Worm (Caenorhabditis elegans) whole organism, L2 larva: ENCODE results near the gene marc-2.

Experiments used
- R02D3.7 ChIP-seq: fragments of 150-350 bp; optimal IDR thresholded peaks from 2 replicates; lab custom pipeline; 2014; ENCODE audit warnings: missing biosample characterization, missing genetic modification characterization
- mbf-1 ChIP-seq: sonication (generic microtip); optimal IDR thresholded peaks from 2 replicates; lab custom pipeline; 2017; ENCODE audit warnings: missing biosample characterization, missing genetic modification characterization
- nhr-23 ChIP-seq: fragments of 150-350 bp; optimal IDR thresholded peaks from 2 replicates; lab custom pipeline; 2014; ENCODE audit warnings: missing biosample characterization, missing genetic modification reagents, missing genetic modification characterization
- nhr-237 ChIP-seq: fragments of 150-350 bp; optimal IDR thresholded peaks from 2 replicates; lab custom pipeline; 2014; ENCODE audit warnings: missing biosample characterization, missing genetic modification characterization
- nhr-77 ChIP-seq: fragments of 150-350 bp; optimal IDR thresholded peaks from 2 replicates; lab custom pipeline; 2014; ENCODE audit warnings: missing biosample characterization, missing genetic modification characterization
- ztf-1 ChIP-seq: fragments of 200-800 bp; sonication (Bioruptor generic); conservative IDR thresholded peaks from 2 replicates; pipeline ENCODE4 v1.3.6; 2022; ENCODE audit warnings: missing genetic modification characterization, missing compliant biosample characterization
- ztf-11 ChIP-seq: sonication (generic microtip); optimal IDR thresholded peaks from 2 replicates; lab custom pipeline; 2017; ENCODE audit warnings: missing biosample characterization, missing genetic modification characterization

DNA sequence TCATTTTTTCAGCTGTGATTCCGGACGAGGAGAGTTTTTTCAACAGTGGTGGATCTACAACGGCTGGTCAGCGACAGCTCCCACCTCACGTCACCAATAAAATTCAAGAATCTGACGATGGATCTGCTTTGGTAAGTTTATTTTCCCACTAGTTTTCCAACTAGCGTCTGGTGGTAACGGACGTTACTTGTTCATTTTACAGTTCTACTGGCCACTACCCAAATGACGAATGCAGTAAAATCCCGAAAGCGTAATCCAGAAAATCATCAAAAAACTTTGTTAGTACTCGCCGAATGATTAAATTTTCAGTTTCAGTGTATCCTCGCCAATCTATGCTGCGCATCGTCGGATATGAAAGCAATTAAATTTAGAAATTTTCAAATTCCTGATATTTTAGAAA, 1.2 kb downstream of the marc-2 start:
- TF ChIP-seq R02D3.7 (tag; lab: Kevin White, UChicago) (no peak), nhr-237 (tag; lab: Kevin White, UChicago) (no peak), ztf-11 (no peak), nhr-23 (no peak), mbf-1 (tag; lab: Kevin White, UChicago) (no peak), ztf-1 (GFP tag; lab: Robert Waterston, UW) (no peak), nhr-77 (no peak)
